Fruit fly (Drosophila melanogaster) whole organism, adult: ENCODE data around the gene CG4066.

ENCODE experiments used
- CG7045 ChIP-seq: fragments of 200-800 bp; sonication (Bioruptor generic); optimal IDR thresholded peaks from 2 replicates; lab custom pipeline; 2017; ENCODE audit warnings: missing biosample characterization, mild to moderate bottlenecking, missing genetic modification characterization
- cnc ChIP-seq, 2 experiments: fragments of >200 bp; optimal IDR thresholded peaks; 2 replicates each; lab custom pipeline; 2017

DNA sequence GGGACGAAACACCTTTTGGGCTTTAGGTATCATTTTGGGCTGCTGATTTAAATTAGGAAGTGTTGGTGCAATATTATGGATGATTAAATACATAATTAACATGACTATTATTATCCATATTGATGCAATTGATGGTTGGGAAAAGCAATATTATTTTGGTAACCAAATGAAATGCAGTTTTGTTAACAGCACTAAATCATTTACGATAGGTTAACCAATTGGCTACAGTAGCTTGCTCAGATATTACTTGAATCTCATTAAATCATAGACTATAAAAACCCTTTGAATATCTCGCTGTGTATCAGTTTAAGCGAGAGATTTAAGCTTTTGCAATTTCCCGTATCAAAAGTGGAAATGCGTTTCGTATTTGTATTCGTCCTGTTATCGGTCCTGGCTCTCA, 38.3 kb upstream of the CG4066 start, which contains the start of gene Sfp87B:
- TF ChIP-seq CG7045 (GFP tag; lab: Kevin White, UChicago) (no peak), cnc (optimal IDR thresholded peaks at IDR 0.05; lab: Kevin White, UChicago) (no peak)
